Fruit fly (Drosophila melanogaster) whole organism, pupa: Measurements from ENCODE around the gene dnc.
A peak's percentile ranks its signal among the peaks of the same experiment; 100 is the strongest.

Experiments
- CG15710 ChIP-seq: fragments of 200-800 bp; sonication (Bioruptor generic); optimal IDR thresholded peaks from 2 replicates; lab custom pipeline; 2018; ENCODE audit warnings: missing biosample characterization, mild to moderate bottlenecking, missing genetic modification characterization, moderate library complexity
- CG34367 ChIP-seq: fragments of 200-800 bp; sonication (Bioruptor generic); optimal IDR thresholded peaks from 2 replicates; lab custom pipeline; 2018; ENCODE audit warnings: missing biosample characterization, mild to moderate bottlenecking, missing genetic modification characterization
- CG4496 ChIP-seq: fragments of 200-800 bp; sonication (Bioruptor generic); IDR thresholded peaks from 3 replicates; pipeline ENCODE4 v1.3.6; 2022; ENCODE audit warnings: missing biosample characterization, missing genetic modification characterization
- CG8159 ChIP-seq: fragments of 200-800 bp; sonication (Bioruptor generic); optimal IDR thresholded peaks from 3 replicates; lab custom pipeline; 2018; ENCODE audit warnings: missing biosample characterization, mild to moderate bottlenecking, missing genetic modification characterization, moderate library complexity
- CG8301 ChIP-seq: fragments of 200-800 bp; sonication (Bioruptor generic); optimal IDR thresholded peaks from 2 replicates; lab custom pipeline; 2018; ENCODE audit warnings: missing biosample characterization, mild to moderate bottlenecking, missing genetic modification characterization
- CG9948 ChIP-seq: fragments of 200-800 bp; sonication (Bioruptor generic); optimal IDR thresholded peaks from 2 replicates; lab custom pipeline; 2018; ENCODE audit warnings: missing biosample characterization, mild to moderate bottlenecking, missing genetic modification characterization, moderate library complexity
- D1 ChIP-seq: fragments of 200-800 bp; sonication (Bioruptor generic); optimal IDR thresholded peaks from 2 replicates; lab custom pipeline; 2018; ENCODE audit warnings: missing biosample characterization, mild to moderate bottlenecking, missing genetic modification characterization, moderate library complexity
- Snoo ChIP-seq: fragments of 200-800 bp; sonication (Bioruptor generic); optimal IDR thresholded peaks from 3 replicates; lab custom pipeline; 2017; ENCODE audit warnings: missing biosample characterization, mild to moderate bottlenecking, missing genetic modification characterization, inconsistent platforms
- fd96Ca ChIP-seq: fragments of 200-800 bp; sonication (Bioruptor generic); IDR thresholded peaks from 3 replicates; pipeline ENCODE4 v1.3.6; 2022; ENCODE audit warnings: missing biosample characterization, missing genetic modification characterization

DNA sequence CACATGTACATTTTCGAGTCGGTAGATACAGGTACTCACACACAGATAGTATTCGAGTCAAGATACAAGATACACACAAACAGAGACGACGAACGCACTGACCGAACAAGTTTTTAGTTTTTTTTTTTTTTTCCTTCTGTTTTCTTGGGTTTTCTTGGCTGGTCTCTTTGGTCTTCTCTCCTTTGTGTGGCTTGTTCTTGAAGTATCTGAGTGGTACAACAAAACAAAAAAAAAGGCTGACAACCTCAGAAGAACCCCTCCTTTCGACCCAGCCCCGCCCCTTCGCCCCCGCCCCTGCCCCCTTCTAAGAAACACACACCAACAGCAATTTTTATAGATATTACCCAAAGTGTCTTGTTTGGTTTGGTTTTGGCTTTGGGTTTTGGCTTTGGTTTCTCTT, 36.3 kb upstream of the dnc start:
- TF ChIP-seq CG34367 (peak; percentile 24), fd96Ca (GFP tag; lab: Robert Waterston, UW) (no peak), Snoo (tag; lab: Kevin White, UChicago) (no peak), D1 (tag; lab: Kevin White, UChicago) (no peak), CG4496 (GFP tag; lab: Robert Waterston, UW) (no peak), CG15710 (tag; lab: Kevin White, UChicago) (peak; percentile 25), CG9948 (no peak), CG8159 (no peak), CG8301 (no peak)
